Worm (Caenorhabditis elegans) whole organism, young adult: ENCODE data around the gene msp-45.

Experiments
- K12H6.12 ChIP-seq: fragments of 200-800 bp; sonication (Bioruptor generic); optimal IDR thresholded peaks from 2 replicates; lab custom pipeline; 2018; ENCODE audit warnings: mild to moderate bottlenecking, missing genetic modification characterization, missing compliant biosample characterization
- akir-1 ChIP-seq: fragments of 200-800 bp; sonication (Bioruptor generic); optimal IDR thresholded peaks from 2 replicates; lab custom pipeline; 2018; ENCODE audit warnings: mild to moderate bottlenecking, missing genetic modification characterization, moderate library complexity, missing compliant biosample characterization
- ama-1 ChIP-seq, 3 experiments: fragments of 150-350 bp in 1 of 3; sonication (generic microtip) in 2 of 3; optimal IDR thresholded peaks; 2 replicates each; lab custom pipeline; 2014 to 2018; ENCODE audit warnings: missing biosample characterization in 2 of 3, missing genetic modification characterization in 2 of 3, missing genetic modification reagents in 2 of 3
- attf-6 ChIP-seq: fragments of 200-800 bp; sonication (Bioruptor generic); IDR thresholded peaks from 2 replicates; pipeline ENCODE4 v1.3.6; 2022; ENCODE audit warnings: missing genetic modification reagents, missing genetic modification characterization, missing compliant biosample characterization
- cebp-1 ChIP-seq, 2 experiments: fragments of 200-800 bp in 1 of 2; sonication (Bioruptor generic) in 1 of 2; sonication (generic microtip) in 1 of 2; IDR thresholded peaks in 1 of 2; optimal IDR thresholded peaks in 1 of 2; 2 replicates each; pipeline versions ENCODE4 v1.3.6 to Lab custom; 2017 to 2022; ENCODE audit warnings: missing compliant biosample characterization in 2 of 2, missing genetic modification characterization in 2 of 2, mild to moderate bottlenecking in 1 of 2, missing genetic modification reagents in 1 of 2, moderate library complexity in 1 of 2
- ets-4 ChIP-seq: fragments of 200-800 bp; sonication (Bioruptor generic); optimal IDR thresholded peaks from 2 replicates; lab custom pipeline; 2018; ENCODE audit warnings: mild to moderate bottlenecking, missing genetic modification characterization, missing compliant biosample characterization
- him-1 ChIP-seq: sonication (generic microtip); optimal IDR thresholded peaks from 2 replicates; lab custom pipeline; 2016; ENCODE audit warnings: missing genotype, missing genetic modification reagents, missing genetic modification characterization, missing compliant biosample characterization
- hlh-26 ChIP-seq: fragments of 200-800 bp; sonication (Bioruptor generic); conservative IDR thresholded peaks from 2 replicates; pipeline ENCODE4 v1.3.6; 2022; ENCODE audit warnings: missing genetic modification reagents, missing genetic modification characterization, missing compliant biosample characterization
- lir-1 ChIP-seq: fragments of 200-800 bp; sonication (Bioruptor generic); conservative IDR thresholded peaks from 2 replicates; pipeline ENCODE4 v1.3.6; 2022; ENCODE audit warnings: missing genetic modification reagents, missing genetic modification characterization, missing compliant biosample characterization
- nhr-120 ChIP-seq: fragments of 200-800 bp; sonication (Bioruptor generic); IDR thresholded peaks from 2 replicates; pipeline ENCODE4 v1.3.6; 2022; ENCODE audit warnings: missing genetic modification characterization, missing compliant biosample characterization
- nhr-27 ChIP-seq: fragments of 200-800 bp; sonication (Bioruptor generic); optimal IDR thresholded peaks from 2 replicates; lab custom pipeline; 2018; ENCODE audit warnings: mild to moderate bottlenecking, missing genetic modification characterization, moderate library complexity, missing compliant biosample characterization

DNA sequence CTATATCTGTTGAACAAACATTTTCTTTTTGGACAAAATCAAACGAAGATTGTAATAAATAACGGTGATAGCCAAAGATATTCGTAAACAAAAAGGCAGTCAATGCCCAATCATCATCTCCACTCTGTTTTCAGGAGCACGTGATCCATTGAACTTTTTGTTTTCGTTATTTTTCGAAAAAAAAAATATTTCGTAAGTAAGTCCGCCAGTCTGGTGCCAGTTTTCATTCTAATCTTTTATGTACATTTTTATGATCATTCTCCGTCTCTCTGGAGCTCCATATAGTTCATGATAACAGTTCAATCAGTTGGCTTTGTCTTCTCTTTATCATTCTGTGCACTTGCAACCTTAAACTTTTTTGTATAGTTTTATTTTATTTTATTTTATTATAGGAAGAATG, 46.0 kb upstream of the msp-45 start, which contains the start of gene ampd-1:
- TF ChIP-seq hlh-26 (no peak), akir-1 (GFP tag; lab: Kevin White, UChicago) (no peak), him-1 (tag; lab: Kevin White, UChicago) (no peak), ets-4 (no peak), nhr-120 (GFP tag; lab: Robert Waterston, UW) (no peak), ama-1 (optimal IDR thresholded peaks at IDR 0.05; lab: Kevin White, UChicago) (no peak), ama-1 (GFP tag; optimal IDR thresholded peaks at IDR 0.05; lab: Kevin White, UChicago) (no peak), K12H6.12 (tag; lab: Kevin White, UChicago) (no peak), attf-6 (GFP tag; lab: Robert Waterston, UW) (no peak), lir-1 (no peak), nhr-27 (tag; lab: Kevin White, UChicago) (no peak), cebp-1 (GFP tag; IDR thresholded peaks at IDR 0.05; lab: Robert Waterston, UW) (peak; percentile 44; the same call in 1 of the 2 replicates), cebp-1 (tag; optimal IDR thresholded peaks at IDR 0.05; lab: Kevin White, UChicago) (peak; percentile 64)
